Fruit fly (Drosophila melanogaster): ENCODE results near the gene CG33325.

CG33325 gene

dm6 chr3R:8711890-8712449, 32.1 kb upstream of the CG33325 start:
- TF ChIP-seq h (optimal IDR thresholded peaks at IDR 0.05) (no peak), insv (optimal IDR thresholded peaks at IDR 0.05) (no peak), psq (optimal IDR thresholded peaks at IDR 0.05) (no peak), ttk (optimal IDR thresholded peaks at IDR 0.05) (no peak), Sin3A (optimal IDR thresholded peaks at IDR 0.05) (no peak), Myc (optimal IDR thresholded peaks at IDR 0.05) (no peak)

- TF ChIP-seq h (optimal IDR thresholded peaks at IDR 0.05), result no peak
- TF ChIP-seq psq (optimal IDR thresholded peaks at IDR 0.05), result no peak
Measured at dm6 chr3R:8707166-8707565, 27.3 kb upstream of the CG33325 start.

dm6 chr3R:8705323-8706097, 25.7 kb upstream of the CG33325 start:
- TF ChIP-seq Myc (optimal IDR thresholded peaks at IDR 0.05) (no peak), Sin3A (optimal IDR thresholded peaks at IDR 0.05) (no peak), ttk (optimal IDR thresholded peaks at IDR 0.05) (no peak), insv (optimal IDR thresholded peaks at IDR 0.05) (no peak)

- TF ChIP-seq Myc (optimal IDR thresholded peaks at IDR 0.05) (no peak), Sin3A (optimal IDR thresholded peaks at IDR 0.05) (no peak), psq (optimal IDR thresholded peaks at IDR 0.05) (no peak), h (optimal IDR thresholded peaks at IDR 0.05) (no peak), insv (optimal IDR thresholded peaks at IDR 0.05) (no peak), ttk (optimal IDR thresholded peaks at IDR 0.05) (no peak)
Measured at dm6 chr3R:8704669-8705068, 24.8 kb upstream of the CG33325 start.

- TF ChIP-seq ttk (optimal IDR thresholded peaks at IDR 0.05) (no peak), h (optimal IDR thresholded peaks at IDR 0.05) (no peak), psq (optimal IDR thresholded peaks at IDR 0.05) (no peak), insv (optimal IDR thresholded peaks at IDR 0.05) (no peak), Myc (optimal IDR thresholded peaks at IDR 0.05) (no peak), Sin3A (optimal IDR thresholded peaks at IDR 0.05) (no peak)
Measured at dm6 chr3R:8701197-8701596, 21.4 kb upstream of the CG33325 start.

dm6 chr3R:8700660-8701059, 20.8 kb upstream of the CG33325 start:
- TF ChIP-seq Myc (optimal IDR thresholded peaks at IDR 0.05), result no peak
- TF ChIP-seq Sin3A (optimal IDR thresholded peaks at IDR 0.05), result no peak
- no peak for TF ChIP-seq ttk (optimal IDR thresholded peaks at IDR 0.05)
- TF ChIP-seq psq (optimal IDR thresholded peaks at IDR 0.05), result no peak
- no peak for TF ChIP-seq insv (optimal IDR thresholded peaks at IDR 0.05)
- no peak for TF ChIP-seq h (optimal IDR thresholded peaks at IDR 0.05)

dm6 chr3R:8699230-8699629, 19.4 kb upstream of the CG33325 start:
- TF ChIP-seq h (optimal IDR thresholded peaks at IDR 0.05), result no peak
- TF ChIP-seq psq (optimal IDR thresholded peaks at IDR 0.05), result no peak
- TF ChIP-seq ttk (optimal IDR thresholded peaks at IDR 0.05), result no peak
- no peak for TF ChIP-seq insv (optimal IDR thresholded peaks at IDR 0.05)
- TF ChIP-seq Myc (optimal IDR thresholded peaks at IDR 0.05), result no peak

- TF ChIP-seq Sin3A (optimal IDR thresholded peaks at IDR 0.05) (no peak), insv (optimal IDR thresholded peaks at IDR 0.05) (no peak), h (optimal IDR thresholded peaks at IDR 0.05) (no peak), psq (optimal IDR thresholded peaks at IDR 0.05) (no peak), ttk (optimal IDR thresholded peaks at IDR 0.05) (no peak), Myc (optimal IDR thresholded peaks at IDR 0.05) (no peak)
Measured at dm6 chr3R:8697772-8698259, 18.0 kb upstream of the CG33325 start, which contains the start of gene hb. Gene hb (minus strand): TSS chr3R:8697822.

dm6 chr3R:8694110-8694826, 14.4 kb upstream of the CG33325 start:
- TF ChIP-seq insv (optimal IDR thresholded peaks at IDR 0.05), result no peak
- TF ChIP-seq psq (optimal IDR thresholded peaks at IDR 0.05), result no peak
- TF ChIP-seq Myc (optimal IDR thresholded peaks at IDR 0.05), result no peak
- no peak for TF ChIP-seq ttk (optimal IDR thresholded peaks at IDR 0.05)
- no peak for TF ChIP-seq h (optimal IDR thresholded peaks at IDR 0.05)
- TF ChIP-seq Sin3A (optimal IDR thresholded peaks at IDR 0.05), result no peak

- TF ChIP-seq Myc (optimal IDR thresholded peaks at IDR 0.05), result no peak
- no peak for TF ChIP-seq ttk (optimal IDR thresholded peaks at IDR 0.05)
- no peak for TF ChIP-seq psq (optimal IDR thresholded peaks at IDR 0.05)
- TF ChIP-seq insv (optimal IDR thresholded peaks at IDR 0.05), result no peak
- no peak for TF ChIP-seq Sin3A (optimal IDR thresholded peaks at IDR 0.05)
- no peak for TF ChIP-seq h (optimal IDR thresholded peaks at IDR 0.05)
Measured at dm6 chr3R:8686446-8686845, 6.6 kb upstream of the CG33325 start.

- TF ChIP-seq h (optimal IDR thresholded peaks at IDR 0.05) (no peak), Sin3A (optimal IDR thresholded peaks at IDR 0.05) (no peak), psq (optimal IDR thresholded peaks at IDR 0.05) (no peak), ttk (optimal IDR thresholded peaks at IDR 0.05) (no peak), Myc (optimal IDR thresholded peaks at IDR 0.05) (no peak), insv (optimal IDR thresholded peaks at IDR 0.05) (no peak)
Measured at dm6 chr3R:8684328-8685177, 4.7 kb upstream of the CG33325 start, which contains the start of gene CG44227. Gene CG44227 (minus strand): TSS chr3R:8685176.
